Fruit fly (Drosophila melanogaster): ENCODE results near the gene Gba1a.

The Gba1a gene

DNA sequence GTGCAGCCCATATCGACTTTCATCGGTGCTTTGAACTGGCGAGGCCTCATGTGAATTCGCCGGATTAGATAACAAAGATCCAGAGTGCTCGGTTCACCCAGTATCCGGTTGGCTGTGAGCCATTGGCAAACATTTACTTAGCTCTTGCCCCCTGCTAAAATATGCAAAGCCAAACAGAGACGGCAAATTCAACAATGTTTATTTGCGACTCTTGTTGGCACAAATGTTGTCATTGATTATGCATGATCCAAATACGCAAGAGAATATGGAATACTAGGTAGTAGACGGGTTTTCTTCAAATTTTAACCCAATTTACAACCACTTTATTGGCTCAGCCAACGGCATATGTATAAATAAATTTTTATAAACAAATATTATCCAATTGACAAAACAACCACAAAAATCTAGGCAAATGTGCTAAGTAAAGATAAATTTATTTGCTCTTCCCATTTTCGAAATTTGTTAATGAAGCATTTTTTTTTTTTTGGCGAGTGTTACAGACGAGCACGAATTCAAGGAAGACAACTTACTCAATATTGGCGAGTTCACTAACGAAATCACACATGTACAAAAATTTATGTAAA is 47.8 kb upstream of the Gba1a start (continued):
- TF ChIP-seq fu2 (GFP tag; optimal IDR thresholded peaks at IDR 0.05) (peak; percentile 53), D19B (GFP tag; optimal IDR thresholded peaks at IDR 0.05) (peak; percentile 51), fd96Cb (tag; optimal IDR thresholded peaks at IDR 0.05) (no peak), CG17385 (GFP tag; optimal IDR thresholded peaks at IDR 0.05) (peak; percentile 41), CG31224 (GFP tag; IDR thresholded peaks at IDR 0.05) (peak; percentile 41; the same call in 1 of the 2 replicates), sim (GFP tag; IDR thresholded peaks at IDR 0.05) (no peak)

dm6 chr3R:23655501-23655900 is 44.9 kb upstream of the Gba1a start:
- TF ChIP-seq Ets65A (GFP tag) (peak; percentile 15), eve (GFP tag; optimal IDR thresholded peaks at IDR 0.05) (peak in 1 of 2 experiments; percentile 13), CG30020 (tag; optimal IDR thresholded peaks at IDR 0.05) (no peak)

DNA sequence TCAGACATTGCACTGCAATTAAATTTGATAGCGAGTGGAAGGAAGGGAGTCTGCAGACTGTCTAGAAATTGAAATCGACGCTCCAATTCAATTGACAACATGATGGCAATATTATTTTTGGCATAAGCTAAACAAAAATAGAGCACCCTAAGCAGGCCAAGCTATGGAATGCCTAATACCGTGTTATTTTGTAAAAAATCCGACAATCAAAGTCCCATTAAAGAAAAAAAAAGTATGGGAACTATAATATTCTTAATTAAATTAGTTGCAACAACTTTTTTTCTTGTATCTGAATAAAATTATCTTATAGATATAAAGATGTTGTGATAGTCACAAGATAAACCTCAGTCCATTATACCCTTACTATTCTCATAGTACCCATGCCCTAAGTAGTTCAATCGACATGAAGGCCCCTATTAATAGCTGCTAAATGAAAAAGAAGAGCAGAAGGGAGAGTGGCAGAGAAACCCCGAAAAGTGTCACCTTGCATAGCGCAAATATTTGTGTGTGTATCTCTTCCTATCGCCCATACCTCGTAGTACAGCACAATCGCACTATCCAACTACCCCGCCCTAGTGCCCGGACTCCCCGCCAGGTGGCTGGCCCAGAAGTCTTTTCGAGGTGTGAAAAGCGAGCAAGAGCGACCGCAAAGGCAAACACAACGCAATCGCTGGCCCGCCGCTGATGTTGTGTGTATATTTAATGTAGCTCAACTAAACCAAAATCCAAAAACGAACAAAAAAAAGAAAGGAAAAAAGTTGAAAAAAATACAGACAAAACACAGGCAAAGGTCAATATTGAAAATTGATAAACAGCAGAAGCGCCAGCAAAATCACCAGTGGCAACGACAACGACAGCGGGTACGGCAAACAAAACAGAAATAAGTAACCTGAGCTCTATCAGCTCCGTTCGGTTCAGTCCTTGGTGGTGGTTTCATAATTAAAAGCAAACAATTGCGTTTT is 42.8 kb upstream of the Gba1a start:
- TF ChIP-seq CG10366 (GFP tag; IDR thresholded peaks at IDR 0.05) (no peak; the same call in 1 of the 2 replicates), fu2 (GFP tag; optimal IDR thresholded peaks at IDR 0.05) (no peak), abd-A (tag; optimal IDR thresholded peaks at IDR 0.05) (peak; percentile 9), pb (GFP tag; optimal IDR thresholded peaks at IDR 0.05) (peak; percentile 46), crc (GFP tag; optimal IDR thresholded peaks at IDR 0.05) (peak; percentile 39), row (GFP tag; IDR thresholded peaks at IDR 0.05) (peak; percentile 72), gcm2 (GFP tag; optimal IDR thresholded peaks at IDR 0.05) (peak; percentile 33), CG7556 (GFP tag; optimal IDR thresholded peaks at IDR 0.05) (peak; percentile 78), crol (GFP tag; IDR thresholded peaks at IDR 0.05) (peak; percentile 78), Optix (GFP tag; IDR thresholded peaks at IDR 0.05) (peak; percentile 30; the same call in 1 of the 3 replicates), NC2α (GFP tag; optimal IDR thresholded peaks at IDR 0.05) (peak; percentile 73), Mrtf (GFP tag; IDR thresholded peaks at IDR 0.05) (no peak), Sry-δ (GFP tag; optimal IDR thresholded peaks at IDR 0.05) (peak; percentile 33), Adf1 (GFP tag; IDR thresholded peaks at IDR 0.05) (peak; percentile 28; the same call in 1 of the 2 replicates), Six4 (GFP tag; optimal IDR thresholded peaks at IDR 0.05) (no peak), Rfx (GFP tag; IDR thresholded peaks at IDR 0.05) (peak; percentile 40; the same call in 1 of the 2 replicates), CG9437 (GFP tag; optimal IDR thresholded peaks at IDR 0.05) (peak; percentile 34), sim (GFP tag; IDR thresholded peaks at IDR 0.05) (0 out of 2 replicates have a peak, but pooled peaks have one; percentile 37), CG15514 (GFP tag; optimal IDR thresholded peaks at IDR 0.05) (peak; percentile 87), CG10431 (GFP tag; optimal IDR thresholded peaks at IDR 0.05) (peak; percentile 72), Jarid2 (GFP tag; optimal IDR thresholded peaks at IDR 0.05) (peak; percentile 58), fd3F (GFP tag; optimal IDR thresholded peaks at IDR 0.05) (no peak), chif (GFP tag; optimal IDR thresholded peaks at IDR 0.05) (peak in 1 of 2 experiments; percentile 72), tin (GFP tag; optimal IDR thresholded peaks at IDR 0.05) (no peak), inv (GFP tag; IDR thresholded peaks at IDR 0.05; ENCODE audit: partially characterized antibody) (no peak), stwl (tag; optimal IDR thresholded peaks at IDR 0.05) (peak; percentile 37), CHES-1-like (GFP tag; optimal IDR thresholded peaks at IDR 0.05) (peak; percentile 80), nmo (GFP tag; optimal IDR thresholded peaks at IDR 0.05) (peak; percentile 2), dmrt99B (tag; optimal IDR thresholded peaks at IDR 0.05) (peak; percentile 50), onecut (GFP tag; IDR thresholded peaks at IDR 0.05) (peak; percentile 71), grn (GFP tag; optimal IDR thresholded peaks at IDR 0.05) (peak; percentile 43), gem (tag; optimal IDR thresholded peaks at IDR 0.05) (peak; percentile 69), MTF-1 (GFP tag; optimal IDR thresholded peaks at IDR 0.05; ENCODE audit: borderline replicate concordance) (peak; percentile 84), CG11247 (GFP tag; IDR thresholded peaks at IDR 0.05) (0 out of 2 replicates have a peak, but pooled peaks have one; percentile 22), odd (GFP tag; optimal IDR thresholded peaks at IDR 0.05) (peak; percentile 86), zfh1 (GFP tag; IDR thresholded peaks at IDR 0.05) (peak; percentile 64; the same call in 2 of the 3 replicates), Hr39 (optimal IDR thresholded peaks at IDR 0.05) (no peak)
